Worm (Caenorhabditis elegans) whole organism, early embryonic: Measurements from ENCODE around the gene yars-2.

Experiments used
- B0310.2 ChIP-seq: sonication (generic microtip); optimal IDR thresholded peaks from 2 replicates; lab custom pipeline; 2016; ENCODE audit warnings: mild to moderate bottlenecking, missing genetic modification characterization, missing compliant biosample characterization
- F13C5.2 ChIP-seq: sonication (generic microtip); optimal IDR thresholded peaks from 2 replicates; lab custom pipeline; 2017; ENCODE audit warnings: mild to moderate bottlenecking, missing genetic modification characterization, inconsistent platforms, missing compliant biosample characterization
- aly-1 ChIP-seq: sonication (generic microtip); optimal IDR thresholded peaks from 2 replicates; lab custom pipeline; 2016; ENCODE audit warnings: missing genetic modification characterization, missing compliant biosample characterization
- ama-1 ChIP-seq: fragments of 150-350 bp; optimal IDR thresholded peaks from 2 replicates; lab custom pipeline; 2014
- ceh-36 ChIP-seq: sonication (generic microtip); optimal IDR thresholded peaks from 2 replicates; lab custom pipeline; 2016; ENCODE audit warnings: missing genetic modification characterization, inconsistent platforms, missing compliant biosample characterization
- ets-7 ChIP-seq: sonication (generic microtip); optimal IDR thresholded peaks from 2 replicates; lab custom pipeline; 2016; ENCODE audit warnings: missing genotype, missing genetic modification characterization, missing compliant biosample characterization
- flt-1 ChIP-seq: fragments of 200-800 bp; sonication (Bioruptor generic); IDR thresholded peaks from 2 replicates; pipeline ENCODE4 v1.3.6; 2022; ENCODE audit warnings: missing genetic modification characterization, missing compliant biosample characterization
- hmbx-1 ChIP-seq: sonication (generic microtip); optimal IDR thresholded peaks from 2 replicates; lab custom pipeline; 2016; ENCODE audit warnings: mild to moderate bottlenecking, missing genetic modification characterization, missing compliant biosample characterization
- hmg-4 ChIP-seq: fragments of 200-800 bp; sonication (Bioruptor generic); optimal IDR thresholded peaks from 2 replicates; lab custom pipeline; 2018; ENCODE audit warnings: mild to moderate bottlenecking, missing genetic modification characterization, missing compliant biosample characterization
- pes-1 ChIP-seq: fragments of 200-800 bp; sonication (Bioruptor generic); IDR thresholded peaks from 2 replicates; pipeline ENCODE4 v1.3.6; 2022; ENCODE audit warnings: missing genetic modification reagents, missing genetic modification characterization, missing compliant biosample characterization
- sea-1 ChIP-seq: fragments of 200-800 bp; sonication (Bioruptor generic); conservative IDR thresholded peaks from 2 replicates; pipeline ENCODE4 v1.3.6; 2022; ENCODE audit warnings: missing genetic modification characterization, missing compliant biosample characterization
- tbx-11 ChIP-seq: fragments of 200-800 bp; sonication (Bioruptor generic); IDR thresholded peaks from 2 replicates; pipeline ENCODE4 v1.3.6; 2022; ENCODE audit warnings: missing genetic modification characterization, missing compliant biosample characterization
- tra-4 ChIP-seq: sonication (generic microtip); optimal IDR thresholded peaks from 2 replicates; lab custom pipeline; 2017; ENCODE audit warnings: missing genetic modification characterization, missing compliant biosample characterization

ce11 chrIV:4744167-4744566 lies 31.7 kb upstream of the yars-2 start, which contains the start of gene hoe-1:
- TF ChIP-seq tbx-11 (GFP tag; lab: Robert Waterston, UW): no peak
- TF ChIP-seq ama-1 (lab: Kevin White, UChicago): no peak
- no peak for TF ChIP-seq hmbx-1
- no peak for TF ChIP-seq pes-1 (GFP tag; lab: Robert Waterston, UW)
- no peak for TF ChIP-seq aly-1
- no peak for TF ChIP-seq B0310.2
- TF ChIP-seq hmg-4: no peak
- no peak for TF ChIP-seq flt-1
- no peak for TF ChIP-seq ceh-36 (tag; lab: Kevin White, UChicago)
- no peak for TF ChIP-seq tra-4
- TF ChIP-seq ets-7: no peak
- TF ChIP-seq F13C5.2 (tag; lab: Kevin White, UChicago): no peak
- no peak for TF ChIP-seq sea-1
